Fruit fly (Drosophila melanogaster) whole organism, embryonic: ENCODE results near the gene Prp3.

Experiments
- ATbp ChIP-seq: fragments of 200-800 bp; sonication (Bioruptor generic); optimal IDR thresholded peaks from 2 replicates; lab custom pipeline; 2017; ENCODE audit warnings: missing biosample characterization, mild to moderate bottlenecking, missing genetic modification characterization, missing genetic modification reagents
- CG10543 ChIP-seq: fragments of 200-800 bp; sonication (Bioruptor generic); optimal IDR thresholded peaks from 3 replicates; lab custom pipeline; 2017; ENCODE audit warnings: missing biosample characterization, mild to moderate bottlenecking, missing genetic modification characterization, moderate library complexity
- CG11093 ChIP-seq: fragments of 200-800 bp; sonication (Bioruptor generic); IDR thresholded peaks from 3 replicates; pipeline ENCODE4 v1.3.6; 2022; ENCODE audit warnings: missing biosample characterization, missing genetic modification characterization
- CG12155 ChIP-seq: fragments of 200-800 bp; sonication (Bioruptor generic); optimal IDR thresholded peaks from 3 replicates; lab custom pipeline; 2016; ENCODE audit warnings: missing biosample characterization, missing genetic modification characterization
- CG15011 ChIP-seq: fragments of 200-800 bp; sonication (Bioruptor generic); optimal IDR thresholded peaks from 3 replicates; lab custom pipeline; 2018; ENCODE audit warnings: missing biosample characterization, mild to moderate bottlenecking, missing genetic modification characterization
- CG1529 ChIP-seq: fragments of 200-800 bp; sonication (Bioruptor generic); optimal IDR thresholded peaks from 3 replicates; lab custom pipeline; 2018; ENCODE audit warnings: missing biosample characterization, missing genetic modification characterization
- CG1647 ChIP-seq: fragments of 200-800 bp; sonication (Bioruptor generic); optimal IDR thresholded peaks from 3 replicates; lab custom pipeline; 2016; ENCODE audit warnings: missing biosample characterization, missing genetic modification characterization
- CG31388 ChIP-seq: fragments of 200-800 bp; sonication (Bioruptor generic); optimal IDR thresholded peaks from 2 replicates; lab custom pipeline; 2016; ENCODE audit warnings: missing biosample characterization, missing genetic modification characterization
- CG34376 ChIP-seq: fragments of 200-800 bp; sonication (Bioruptor generic); optimal IDR thresholded peaks from 2 replicates; lab custom pipeline; 2018; ENCODE audit warnings: missing biosample characterization, mild to moderate bottlenecking, missing genetic modification characterization
- CG3726 ChIP-seq: fragments of 200-800 bp; sonication (Bioruptor generic); IDR thresholded peaks from 3 replicates; pipeline ENCODE4, ENCODE4 v1.3.6; 2022; ENCODE audit warnings: missing biosample characterization, missing genetic modification characterization
- CG6175 ChIP-seq: fragments of 200-800 bp; sonication (Bioruptor generic); IDR thresholded peaks from 3 replicates; pipeline ENCODE4 v1.3.6; 2022; ENCODE audit warnings: missing biosample characterization, missing genetic modification characterization
- CG6689 ChIP-seq: fragments of 200-800 bp; sonication (Bioruptor generic); IDR thresholded peaks from 2 replicates; pipeline ENCODE4 v1.3.6; 2022; ENCODE audit warnings: missing biosample characterization, missing genetic modification characterization
- CG6791 ChIP-seq: fragments of 200-800 bp; sonication (Bioruptor generic); IDR thresholded peaks from 3 replicates; pipeline ENCODE4 v1.3.6; 2022; ENCODE audit warnings: missing biosample characterization, missing genetic modification characterization; ENCODE audit not compliant: partially characterized antibody
- CG7271 ChIP-seq: fragments of 200-800 bp; sonication (Bioruptor generic); optimal IDR thresholded peaks from 2 replicates; lab custom pipeline; 2018; ENCODE audit warnings: missing biosample characterization, mild to moderate bottlenecking, missing genetic modification characterization, moderate library complexity
- CG8478 ChIP-seq: fragments of >200 bp; optimal IDR thresholded peaks from 2 replicates; lab custom pipeline; 2018
- CTCF ChIP-seq: fragments of 200-800 bp; sonication (Bioruptor generic); optimal IDR thresholded peaks from 2 replicates; lab custom pipeline; 2017; ENCODE audit warnings: missing biosample characterization, mild to moderate bottlenecking, missing genetic modification characterization, moderate library complexity
- D19A ChIP-seq: fragments of 200-800 bp; optimal IDR thresholded peaks from 3 replicates; lab custom pipeline; 2019; ENCODE audit warnings: missing biosample characterization, mild to moderate bottlenecking, missing genetic modification characterization, moderate library complexity
- Deaf1 ChIP-seq: fragments of 200-800 bp; optimal IDR thresholded peaks from 3 replicates; lab custom pipeline; 2019; ENCODE audit warnings: missing biosample characterization, mild to moderate bottlenecking, missing genetic modification characterization, moderate library complexity
- Fer3 ChIP-seq: fragments of 200-800 bp; sonication (Bioruptor generic); optimal IDR thresholded peaks from 2 replicates; lab custom pipeline; 2018; ENCODE audit warnings: missing biosample characterization, mild to moderate bottlenecking, missing genetic modification characterization, moderate library complexity
- GATAe ChIP-seq: fragments of 200-800 bp; sonication (Bioruptor generic); conservative IDR thresholded peaks from 2 replicates; pipeline ENCODE4 v1.3.6; 2022; ENCODE audit warnings: missing biosample characterization, missing genetic modification characterization
- HLH4C ChIP-seq: fragments of 200-800 bp; sonication (Bioruptor generic); IDR thresholded peaks from 3 replicates; pipeline ENCODE4 v1.3.6; 2022; ENCODE audit warnings: missing biosample characterization, missing genetic modification characterization; ENCODE audit not compliant: partially characterized antibody
- MESR4 ChIP-seq: fragments of 200-800 bp; sonication (Bioruptor generic); optimal IDR thresholded peaks from 2 replicates; lab custom pipeline; 2018; ENCODE audit warnings: missing biosample characterization, mild to moderate bottlenecking, missing genetic modification characterization, moderate library complexity
- Max ChIP-seq: fragments of 200-800 bp; sonication (Bioruptor generic); optimal IDR thresholded peaks from 2 replicates; lab custom pipeline; 2016; ENCODE audit warnings: missing biosample characterization, mild to moderate bottlenecking, missing genetic modification characterization
- Mes4 ChIP-seq: fragments of 200-800 bp; sonication (Bioruptor generic); optimal IDR thresholded peaks from 2 replicates; lab custom pipeline; 2016; ENCODE audit warnings: missing biosample characterization, missing genetic modification characterization
- Nf-YA ChIP-seq: fragments of 200-800 bp; sonication (Bioruptor generic); IDR thresholded peaks from 2 replicates; pipeline ENCODE4 v1.3.6; 2022; ENCODE audit warnings: missing biosample characterization, missing genetic modification characterization
- Rx ChIP-seq: fragments of 200-800 bp; sonication (Bioruptor generic); IDR thresholded peaks from 2 replicates; pipeline ENCODE4 v1.3.6; 2022; ENCODE audit warnings: missing biosample characterization, missing genetic modification characterization
- Scr ChIP-seq: fragments of 200-800 bp; sonication (Bioruptor generic); IDR thresholded peaks from 2 replicates; pipeline ENCODE4 v1.3.6; 2022; ENCODE audit warnings: missing biosample characterization, missing genetic modification characterization; ENCODE audit not compliant: partially characterized antibody
- Tbp ChIP-seq: fragments of >200 bp; optimal IDR thresholded peaks from 2 replicates; lab custom pipeline; 2018; ENCODE audit warnings: missing biosample characterization, missing genetic modification characterization
- bowl ChIP-seq: fragments of 200-800 bp; sonication (Bioruptor generic); IDR thresholded peaks from 2 replicates; pipeline ENCODE4 v1.3.6; 2022; ENCODE audit warnings: missing biosample characterization, missing genetic modification characterization
- caup ChIP-seq: fragments of 200-800 bp; sonication (Bioruptor generic); optimal IDR thresholded peaks from 3 replicates; lab custom pipeline; 2017; ENCODE audit warnings: missing biosample characterization, mild to moderate bottlenecking, missing genetic modification characterization, moderate library complexity; ENCODE audit not compliant: severe bottlenecking
- chinmo ChIP-seq: fragments of 200-800 bp; sonication (Bioruptor generic); IDR thresholded peaks from 4 replicates; pipeline ENCODE4 v1.3.6; 2022; ENCODE audit warnings: missing biosample characterization, missing genetic modification characterization; ENCODE audit not compliant: partially characterized antibody
- crc ChIP-seq: fragments of 200-800 bp; sonication (Bioruptor generic); optimal IDR thresholded peaks from 2 replicates; lab custom pipeline; 2016; ENCODE audit warnings: missing biosample characterization, missing genetic modification characterization
- ewg ChIP-seq: fragments of 200-800 bp; sonication (Bioruptor generic); optimal IDR thresholded peaks from 3 replicates; lab custom pipeline; 2017; ENCODE audit warnings: mild to moderate bottlenecking, missing biosample characterization, missing genetic modification reagents, missing genetic modification characterization
- eyg ChIP-seq: fragments of 200-800 bp; sonication (Bioruptor generic); optimal IDR thresholded peaks from 3 replicates; lab custom pipeline; 2016; ENCODE audit warnings: missing biosample characterization, missing genetic modification characterization
- fu2 ChIP-seq: fragments of 200-800 bp; sonication (Bioruptor generic); optimal IDR thresholded peaks from 2 replicates; lab custom pipeline; 2016; ENCODE audit warnings: missing biosample characterization, missing genetic modification characterization
- gem ChIP-seq: fragments of 200-800 bp; sonication (Bioruptor generic); optimal IDR thresholded peaks from 2 replicates; lab custom pipeline; 2019; ENCODE audit warnings: missing biosample characterization, mild to moderate bottlenecking, missing genetic modification characterization, moderate library complexity
- ham ChIP-seq: fragments of 200-800 bp; sonication (Bioruptor generic); IDR thresholded peaks from 2 replicates; pipeline ENCODE4 v1.3.6; 2022; ENCODE audit warnings: missing biosample characterization, missing genetic modification characterization
- her ChIP-seq: fragments of 200-800 bp; sonication (Bioruptor generic); optimal IDR thresholded peaks from 2 replicates; lab custom pipeline; 2016; ENCODE audit warnings: missing biosample characterization, missing genetic modification characterization
- lov ChIP-seq, 2 experiments: fragments of 200-800 bp in 1 of 2; fragments of >200 bp in 1 of 2; sonication (Bioruptor generic) in 1 of 2; IDR thresholded peaks in 1 of 2; optimal IDR thresholded peaks in 1 of 2; 2 replicates in 1 of 2; 3 replicates in 1 of 2; pipeline versions ENCODE4 v1.3.6 to Lab custom; 2017 to 2022; ENCODE audit warnings: missing biosample characterization in 1 of 2, missing genetic modification characterization in 1 of 2
- otp ChIP-seq: fragments of 200-800 bp; sonication (Bioruptor generic); IDR thresholded peaks from 3 replicates; pipeline ENCODE4, ENCODE4 v1.3.6; 2022; ENCODE audit warnings: missing biosample characterization, missing genetic modification characterization
- pb ChIP-seq: fragments of 200-800 bp; sonication (Bioruptor generic); optimal IDR thresholded peaks from 3 replicates; lab custom pipeline; 2016; ENCODE audit warnings: missing biosample characterization, missing genetic modification characterization
- pnt ChIP-seq: fragments of 200-800 bp; sonication (Bioruptor generic); optimal IDR thresholded peaks from 3 replicates; lab custom pipeline; 2016; ENCODE audit warnings: missing biosample characterization, missing genetic modification characterization
- psq ChIP-seq: fragments of 200-800 bp; sonication (Bioruptor generic); optimal IDR thresholded peaks from 2 replicates; lab custom pipeline; 2017; ENCODE audit warnings: missing biosample characterization, missing genetic modification characterization
- ssp ChIP-seq: fragments of 200-800 bp; sonication (Bioruptor generic); IDR thresholded peaks from 2 replicates; pipeline ENCODE4 v1.3.6; 2022; ENCODE audit warnings: missing biosample characterization, missing genetic modification characterization
- tin ChIP-seq: fragments of 200-800 bp; sonication (Bioruptor generic); optimal IDR thresholded peaks from 3 replicates; lab custom pipeline; 2016; ENCODE audit warnings: missing biosample characterization, missing genetic modification characterization
- tio ChIP-seq: fragments of 200-800 bp; sonication (Bioruptor generic); optimal IDR thresholded peaks from 2 replicates; lab custom pipeline; 2017; ENCODE audit warnings: missing biosample characterization, missing genetic modification characterization, inconsistent platforms
- vnd ChIP-seq: fragments of 200-800 bp; sonication (Bioruptor generic); IDR thresholded peaks from 3 replicates; pipeline ENCODE4 v1.3.6; 2022; ENCODE audit warnings: missing biosample characterization, missing genetic modification characterization; ENCODE audit not compliant: partially characterized antibody
- zen2 ChIP-seq: fragments of 200-800 bp; sonication (Bioruptor generic); IDR thresholded peaks from 3 replicates; pipeline ENCODE4 v1.3.6; 2022; ENCODE audit warnings: missing biosample characterization, missing genetic modification characterization; ENCODE audit not compliant: partially characterized antibody

The Prp3 gene

dm6 chr3L:19922833-19923745 lies 13.0 kb downstream of the Prp3 start, which contains the start of gene Pfdn6 (continued):
- TF ChIP-seq ssp (GFP tag; lab: Robert Waterston, UW) (peak; percentile 69), pnt (GFP tag; lab: Kevin White, UChicago) (peak; percentile 44), vnd (peak; percentile 83), CG15011 (GFP tag; lab: Kevin White, UChicago) (no peak), CG6689 (GFP tag; lab: Robert Waterston, UW) (peak; percentile 75), ATbp (no peak), CG1529 (no peak), gem (tag; lab: Kevin White, UChicago) (peak; percentile 93), CG6791 (GFP tag; lab: Robert Waterston, UW) (peak; percentile 70; the same call in 1 of the 3 replicates), zen2 (GFP tag; lab: Robert Waterston, UW) (no peak; the same call in 2 of the 3 replicates), CG11093 (GFP tag; lab: Robert Waterston, UW) (peak; percentile 72; the same call in 2 of the 3 replicates), Deaf1 (tag; lab: Kevin White, UChicago) (no peak), Mes4 (GFP tag; lab: Kevin White, UChicago) (peak; percentile 42), chinmo (GFP tag; lab: Robert Waterston, UW) (no peak), MESR4 (GFP tag; lab: Kevin White, UChicago) (peak; percentile 82), bowl (GFP tag; lab: Robert Waterston, UW) (0 out of 2 replicates have a peak, but pooled peaks have one; percentile 19), Nf-YA (GFP tag; lab: Robert Waterston, UW) (0 out of 2 replicates have a peak, but pooled peaks have one; percentile 11), CG3726 (GFP tag; lab: Robert Waterston, UW) (peak; percentile 69; the same call in 1 of the 3 replicates), tin (GFP tag; lab: Kevin White, UChicago) (peak; percentile 67), CG7271 (tag; lab: Kevin White, UChicago) (peak; percentile 54), Fer3 (tag; lab: Kevin White, UChicago) (peak; percentile 70), ewg (GFP tag; lab: Kevin White, UChicago) (peak; percentile 78), GATAe (GFP tag; lab: Robert Waterston, UW) (no peak), CG34376 (peak; percentile 56), crc (GFP tag; lab: Kevin White, UChicago) (no peak), fu2 (GFP tag; lab: Kevin White, UChicago) (peak; percentile 82), psq (GFP tag; lab: Kevin White, UChicago) (peak; percentile 9), CG10543 (GFP tag; lab: Kevin White, UChicago) (peak; percentile 79), HLH4C (peak; percentile 82), Rx (GFP tag; lab: Robert Waterston, UW) (peak; percentile 70), her (GFP tag; lab: Kevin White, UChicago) (peak; percentile 64), otp (peak; percentile 55; the same call in 1 of the 3 replicates), Tbp (GFP tag; lab: Kevin White, UChicago) (no peak), Scr (GFP tag; lab: Robert Waterston, UW) (peak; percentile 64), CTCF (GFP tag; lab: Kevin White, UChicago) (no peak), D19A (tag; lab: Kevin White, UChicago) (no peak), CG1647 (GFP tag; lab: Kevin White, UChicago) (peak; percentile 65), tio (no peak), Max (GFP tag; lab: Kevin White, UChicago) (peak; percentile 86), caup (GFP tag; lab: Kevin White, UChicago) (peak; percentile 58), CG12155 (peak; percentile 56), ham (no peak), CG31388 (GFP tag; lab: Kevin White, UChicago) (peak; percentile 19), pb (GFP tag; lab: Kevin White, UChicago) (peak; percentile 57), CG6175 (GFP tag; lab: Robert Waterston, UW) (no peak), CG8478 (no peak), lov (optimal IDR thresholded peaks at IDR 0.05; lab: Kevin White, UChicago) (no peak), lov (GFP tag; IDR thresholded peaks at IDR 0.05; lab: Robert Waterston, UW) (peak; percentile 37; the same call in 1 of the 3 replicates), eyg (GFP tag; lab: Kevin White, UChicago) (peak; percentile 52)
